Worm (Caenorhabditis elegans) whole organism, dauer: ENCODE measurements around the gene eif-2A.

Experiments used
- unc-62 ChIP-seq: sonication (generic microtip); optimal IDR thresholded peaks from 2 replicates; lab custom pipeline; 2017; ENCODE audit warnings: missing biosample characterization, missing genetic modification reagents, missing genetic modification characterization

Gene eif-2A

DNA sequence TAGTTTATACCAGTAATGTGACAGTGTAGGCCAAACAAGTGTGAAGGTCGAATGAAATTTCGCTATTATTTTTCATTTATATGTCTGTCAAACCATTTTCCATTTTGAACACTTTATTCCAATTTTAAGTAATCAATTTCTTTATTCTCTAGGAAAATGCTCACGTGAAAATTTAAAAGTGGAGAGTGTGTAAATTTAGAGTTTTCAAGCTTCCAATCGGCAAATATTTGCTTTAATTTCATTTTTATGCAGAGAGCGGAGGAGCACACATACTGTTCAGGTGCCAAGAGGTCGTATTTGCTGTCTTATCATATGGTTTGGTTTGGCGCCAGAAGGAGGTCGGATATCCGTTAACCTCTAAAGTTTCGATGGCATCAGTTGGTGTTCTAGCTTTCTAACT is 30.2 kb downstream of the eif-2A start:
- no peak for TF ChIP-seq unc-62

DNA sequence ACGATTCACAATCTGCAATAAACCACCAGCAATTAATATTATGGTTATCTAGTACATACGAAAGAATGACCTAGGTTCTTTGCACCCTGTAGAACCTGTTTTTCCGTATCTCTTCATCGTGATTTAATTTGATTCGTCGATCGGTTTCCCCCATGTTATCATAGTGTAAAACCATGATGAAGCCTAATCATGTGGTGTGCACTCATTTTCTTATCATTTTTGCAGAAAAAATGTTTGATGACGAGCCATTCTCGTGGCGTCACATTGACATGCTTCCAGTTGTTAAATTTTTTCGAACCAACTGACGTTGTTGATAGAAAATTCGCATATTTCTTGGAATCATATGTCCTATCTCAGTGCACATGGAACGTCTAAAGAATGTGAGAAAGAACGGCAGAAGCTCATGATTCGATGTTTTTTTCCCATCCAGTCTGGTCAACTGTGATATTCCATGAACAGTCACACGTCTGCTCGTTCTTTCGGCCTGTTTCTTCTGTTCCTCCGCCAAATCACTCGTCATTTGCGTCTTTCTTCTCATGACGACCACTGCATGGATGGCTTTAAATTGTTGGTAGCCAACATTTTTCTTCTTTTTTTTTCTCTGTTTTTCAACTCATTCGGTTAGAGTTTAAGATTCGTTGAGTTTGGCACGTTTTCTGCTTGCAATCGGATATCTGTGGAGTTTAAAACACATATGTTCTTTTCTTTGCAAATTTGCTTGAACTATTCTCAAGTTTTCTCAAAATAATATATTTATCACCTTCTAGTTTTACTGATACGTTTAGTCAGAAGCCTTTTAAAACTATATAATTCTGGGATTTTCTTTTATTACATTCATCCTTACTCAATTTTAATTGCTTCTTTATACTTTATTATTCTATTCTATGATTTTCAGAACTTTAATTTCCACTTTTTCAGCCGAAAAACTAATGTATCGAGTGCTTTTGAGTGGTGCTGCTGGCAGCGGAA is 31.0 kb downstream of the eif-2A start, which contains the start of gene ZK673.2:
TSS of gene ZK673.2 (plus strand) at position 919 of the 969 bp plus-strand sequence.
- no peak for TF ChIP-seq unc-62

ce11 chrII:10449707-10450106 is 33.1 kb downstream of the eif-2A start, which contains the start of gene lin-56:
lin-56 (plus strand) TSS chrII:10450007.
- TF ChIP-seq unc-62, result no peak

- no peak for TF ChIP-seq unc-62
These were observed 33.7 kb downstream of the eif-2A start for ce11 chrII:10450335-10450734.

ce11 chrII:10452620-10453019 is 36.0 kb downstream of the eif-2A start, which contains the start of gene ZK673.4:
ZK673.4 (plus strand) TSS chrII:10452920.
- no peak for TF ChIP-seq unc-62

ce11 chrII:10456979-10457378 is 40.4 kb downstream of the eif-2A start, which contains the start of gene ZK673.11:
ZK673.11 (plus strand) TSS chrII:10457279.
- TF ChIP-seq unc-62, result no peak

ce11 chrII:10461207-10461606 is 44.6 kb downstream of the eif-2A start, which contains the start of gene ZK673.5:
ZK673.5 (plus strand) TSS chrII:10461507.
- TF ChIP-seq unc-62, result no peak

- no peak for TF ChIP-seq unc-62
These were observed 47.8 kb downstream of the eif-2A start, which contains the start of the genes ZK673.6 and sdz-37 for ce11 chrII:10464230-10464920. ZK673.6 (minus strand) TSS chrII:10464330. sdz-37 (plus strand) TSS chrII:10464870.

- no peak for TF ChIP-seq unc-62
These were observed 50.0 kb downstream of the eif-2A start, which contains the start of gene tnc-2 for ce11 chrII:10466552-10466951. tnc-2 (plus strand) TSS chrII:10466852.
